Worm (Caenorhabditis elegans): ENCODE results near the gene lbp-3.
A peak's percentile ranks its signal among the peaks of the same experiment; 100 is the strongest.

lbp-3 gene

DNA sequence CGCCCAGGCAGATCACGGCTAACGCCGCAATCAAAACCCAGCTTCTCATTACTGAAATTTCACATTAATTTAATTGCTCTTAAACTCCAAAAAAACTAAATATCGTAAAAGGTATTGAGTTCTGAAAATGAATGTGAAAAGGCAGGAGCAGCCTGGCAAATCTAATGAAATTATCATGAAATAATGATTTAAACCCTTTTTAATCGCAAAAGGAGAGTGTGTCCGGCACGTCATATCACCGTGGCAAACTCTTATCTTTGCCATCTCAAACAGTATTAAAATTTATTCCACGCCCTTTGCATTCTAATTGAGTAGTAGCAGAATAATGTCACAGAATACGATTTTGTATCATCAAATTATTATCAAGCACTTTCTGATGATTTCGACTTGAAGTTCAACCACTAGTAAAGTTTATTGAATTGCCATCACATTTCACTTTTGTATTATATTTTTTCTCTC, 21.8 kb upstream of the lbp-3 start, which contains the start of gene F28B4.3:
TSS of gene F28B4.3 (minus strand) at position 51 of the 459 bp plus-strand sequence.
- TF ChIP-seq him-1 (tag; optimal IDR thresholded peaks at IDR 0.05): no peak
- TF ChIP-seq F52B5.7 (tag; optimal IDR thresholded peaks at IDR 0.05): no peak
- 0 out of 2 replicates have a peak, but pooled peaks have one; percentile 27 for TF ChIP-seq dox-1 (GFP tag; IDR thresholded peaks at IDR 0.05)
- TF ChIP-seq repo-1 (tag; optimal IDR thresholded peaks at IDR 0.05): peak; percentile 78
- TF ChIP-seq ets-4 (GFP tag; optimal IDR thresholded peaks at IDR 0.05): peak; percentile 54
- TF ChIP-seq nhr-80 (tag; optimal IDR thresholded peaks at IDR 0.05): peak; percentile 96

DNA sequence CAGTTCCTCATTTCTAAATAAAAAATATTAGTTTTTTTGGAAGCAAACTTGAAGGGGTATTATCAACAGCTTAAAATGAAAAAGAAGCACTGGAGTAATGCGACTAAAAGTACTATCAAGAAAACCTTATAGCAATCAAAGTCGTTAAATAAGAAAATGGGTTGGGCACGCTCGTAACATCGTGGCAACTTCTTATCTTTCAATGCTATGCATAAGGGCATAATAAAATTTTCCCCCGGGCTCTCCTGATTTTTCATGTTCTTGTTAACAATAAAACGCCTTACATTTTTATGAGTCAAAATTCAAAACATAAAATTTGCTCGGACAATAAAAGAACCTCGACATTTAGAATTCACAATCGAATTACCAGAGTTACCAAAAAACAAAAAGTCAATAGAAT, 13.6 kb upstream of the lbp-3 start, which contains the start of gene irg-7:
TSS of gene irg-7 (minus strand) at position 23 of the 400 bp plus-strand sequence.
- TF ChIP-seq aptf-3 (GFP tag; IDR thresholded peaks at IDR 0.05) (no peak), nhr-80 (tag; optimal IDR thresholded peaks at IDR 0.05) (peak; percentile 21), mel-28 (tag; optimal IDR thresholded peaks at IDR 0.05; ENCODE audit: borderline replicate concordance) (no peak), aptf-2 (GFP tag; conservative IDR thresholded peaks at IDR 0.05) (no peak), ceh-79 (tag; optimal IDR thresholded peaks at IDR 0.05) (no peak)

DNA sequence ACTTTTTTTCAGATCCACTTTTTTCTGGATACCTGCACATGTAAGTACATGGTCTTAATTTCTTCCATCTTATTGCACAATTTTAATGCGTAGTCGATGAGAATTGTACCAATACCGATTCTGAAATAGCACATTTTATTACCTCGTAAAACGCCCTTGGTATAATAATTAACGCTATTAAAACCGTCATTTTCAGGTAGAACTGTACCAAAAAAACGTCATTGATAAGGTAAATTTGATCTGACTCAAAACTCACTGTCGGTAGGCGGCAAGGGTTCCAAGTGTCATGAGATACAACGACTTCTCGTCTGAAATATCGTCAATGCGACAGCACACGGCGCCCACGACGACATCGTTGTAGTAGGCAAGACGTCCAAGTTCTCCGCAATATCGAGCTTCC, 12.8 kb upstream of the lbp-3 start:
- TF ChIP-seq sdz-38 (tag; optimal IDR thresholded peaks at IDR 0.05) (no peak), nhr-80 (tag; optimal IDR thresholded peaks at IDR 0.05) (peak; percentile 18)

DNA sequence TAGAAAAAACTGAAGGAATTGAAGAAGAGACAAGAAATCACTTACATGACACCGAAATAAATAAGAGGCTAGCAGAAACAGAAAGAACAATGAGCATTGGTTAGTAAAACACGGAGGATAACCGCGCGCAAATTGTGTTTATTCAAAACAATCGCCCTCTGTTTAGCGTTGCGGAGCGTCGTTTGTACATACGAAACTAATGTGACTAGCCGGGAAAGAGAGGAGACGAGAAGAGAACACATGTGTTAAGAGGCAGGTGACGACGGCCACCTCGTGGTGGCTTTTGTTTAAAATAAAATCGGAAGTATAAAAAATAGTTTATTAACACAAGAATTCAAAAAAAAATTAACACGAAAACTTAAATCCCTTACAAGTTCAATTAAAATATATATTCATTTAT, 11.4 kb upstream of the lbp-3 start, which contains the start of gene F40F4.7:
TSS of gene F40F4.7 (minus strand) at position 122 of the 400 bp plus-strand sequence.
- TF ChIP-seq ceh-91 (GFP tag; IDR thresholded peaks at IDR 0.05): no peak
- TF ChIP-seq zim-3 (tag; optimal IDR thresholded peaks at IDR 0.05): no peak
- TF ChIP-seq egrh-3 (GFP tag; IDR thresholded peaks at IDR 0.05): no peak
- no peak for TF ChIP-seq rcor-1 (GFP tag; IDR thresholded peaks at IDR 0.05)
- no peak for TF ChIP-seq ztf-18 (tag; optimal IDR thresholded peaks at IDR 0.05)
- TF ChIP-seq attf-5 (GFP tag; optimal IDR thresholded peaks at IDR 0.05): peak; percentile 43
- no peak for TF ChIP-seq tlf-1 (GFP tag; optimal IDR thresholded peaks at IDR 0.05)
- no peak for TF ChIP-seq madf-8 (GFP tag; conservative IDR thresholded peaks at IDR 0.05)
- TF ChIP-seq lin-54 (GFP tag; optimal IDR thresholded peaks at IDR 0.05): peak; percentile 3
- no peak for TF ChIP-seq ceh-40 (GFP tag; IDR thresholded peaks at IDR 0.05)
- no peak for TF ChIP-seq sptf-2 (GFP tag; optimal IDR thresholded peaks at IDR 0.05)
- TF ChIP-seq F52B5.7 (tag; optimal IDR thresholded peaks at IDR 0.05): no peak
- peak; percentile 69 for TF ChIP-seq nhr-80 (tag; optimal IDR thresholded peaks at IDR 0.05)
- no peak for TF ChIP-seq athp-1 (tag; optimal IDR thresholded peaks at IDR 0.05)
- TF ChIP-seq F23B12.7 (tag; optimal IDR thresholded peaks at IDR 0.05; ENCODE audit: insufficient read depth): peak; percentile 45
- TF ChIP-seq ceh-27 (GFP tag; optimal IDR thresholded peaks at IDR 0.05): peak; percentile 32
- no peak for TF ChIP-seq K12H6.12 (tag; optimal IDR thresholded peaks at IDR 0.05)
- no peak for TF ChIP-seq unc-130 (GFP tag; optimal IDR thresholded peaks at IDR 0.05)
- TF ChIP-seq unc-62 (GFP tag; optimal IDR thresholded peaks at IDR 0.05): no peak
- no peak for TF ChIP-seq ceh-100 (GFP tag; IDR thresholded peaks at IDR 0.05)
- TF ChIP-seq nfyb-1 (GFP tag; IDR thresholded peaks at IDR 0.05): peak; percentile 60; the same call in 1 of the 2 replicates
- peak; percentile 53 for TF ChIP-seq lin-40 (tag; optimal IDR thresholded peaks at IDR 0.05)
- TF ChIP-seq snpc-4 (GFP tag; optimal IDR thresholded peaks at IDR 0.05): no peak
- no peak for TF ChIP-seq snpc-4 (tag; optimal IDR thresholded peaks at IDR 0.05)
- 0 out of 2 replicates have a peak, but pooled peaks have one; percentile 39 for TF ChIP-seq Y53G8AR.9 (GFP tag; conservative IDR thresholded peaks at IDR 0.05)
- TF ChIP-seq dpl-1 (GFP tag; optimal IDR thresholded peaks at IDR 0.05): no peak
- no peak for TF ChIP-seq ceh-58 (GFP tag; IDR thresholded peaks at IDR 0.05)
- TF ChIP-seq lir-1 (GFP tag; conservative IDR thresholded peaks at IDR 0.05): no peak
- 0 out of 2 replicates have a peak, but pooled peaks have one; percentile 12 for TF ChIP-seq dox-1 (GFP tag; IDR thresholded peaks at IDR 0.05)
- no peak for TF ChIP-seq hlh-12 (tag; optimal IDR thresholded peaks at IDR 0.05)
- TF ChIP-seq aptf-3 (GFP tag; IDR thresholded peaks at IDR 0.05): no peak
- TF ChIP-seq ztf-3 (GFP tag; optimal IDR thresholded peaks at IDR 0.05): no peak
- TF ChIP-seq F49E8.2 (tag; optimal IDR thresholded peaks at IDR 0.05; ENCODE audit: insufficient read depth): no peak
- TF ChIP-seq F57C9.4 (tag; optimal IDR thresholded peaks at IDR 0.05): no peak
- no peak for TF ChIP-seq ccch-3 (GFP tag; optimal IDR thresholded peaks at IDR 0.05)
- no peak for TF ChIP-seq Y56A3A.18 (GFP tag; IDR thresholded peaks at IDR 0.05)
- TF ChIP-seq sdz-38 (tag; optimal IDR thresholded peaks at IDR 0.05): no peak

Data from whole organism, young adult.